Fruit fly (Drosophila melanogaster) whole organism, embryonic: ENCODE measurements around the gene Pcmt.
A peak's percentile ranks its signal among the peaks of the same experiment; 100 is the strongest.

Experiments
- Atf3 ChIP-seq: fragments of 200-800 bp; sonication (Bioruptor generic); optimal IDR thresholded peaks from 3 replicates; lab custom pipeline; 2016; ENCODE audit warnings: missing biosample characterization, missing genetic modification characterization
- Bteb2 ChIP-seq: fragments of 200-800 bp; sonication (Bioruptor generic); optimal IDR thresholded peaks from 2 replicates; lab custom pipeline; 2016; ENCODE audit warnings: missing biosample characterization, missing genetic modification characterization
- CG1024 ChIP-seq: fragments of 200-800 bp; sonication (Bioruptor generic); IDR thresholded peaks from 2 replicates; pipeline ENCODE4 v1.3.6; 2022; ENCODE audit warnings: missing biosample characterization, missing genetic modification characterization
- CG10959 ChIP-seq: fragments of 200-800 bp; sonication (Bioruptor generic); IDR thresholded peaks from 2 replicates; pipeline ENCODE4 v1.3.6; 2022; ENCODE audit warnings: missing biosample characterization, missing genetic modification characterization
- CG10979 ChIP-seq: fragments of 200-800 bp; sonication (Bioruptor generic); optimal IDR thresholded peaks from 2 replicates; lab custom pipeline; 2018; ENCODE audit warnings: missing biosample characterization, mild to moderate bottlenecking, missing genetic modification characterization, moderate library complexity
- CG14667 ChIP-seq: fragments of 200-800 bp; sonication (Bioruptor generic); IDR thresholded peaks from 2 replicates; pipeline ENCODE4 v1.3.6; 2022; ENCODE audit warnings: missing biosample characterization, missing genetic modification characterization
- CG15073 ChIP-seq: fragments of 200-800 bp; sonication (Bioruptor generic); optimal IDR thresholded peaks from 2 replicates; lab custom pipeline; 2016; ENCODE audit warnings: missing biosample characterization, missing genetic modification characterization
- CG15514 ChIP-seq: fragments of 200-800 bp; sonication (Bioruptor generic); optimal IDR thresholded peaks from 3 replicates; lab custom pipeline; 2017; ENCODE audit warnings: missing biosample characterization, missing genetic modification characterization, mild to moderate bottlenecking, moderate library complexity, missing genetic modification reagents
- CG17186 ChIP-seq: fragments of 200-800 bp; sonication (Bioruptor generic); optimal IDR thresholded peaks from 3 replicates; lab custom pipeline; 2017; ENCODE audit warnings: missing biosample characterization, missing genetic modification reagents, missing genetic modification characterization
- CG17568 ChIP-seq: fragments of 200-800 bp; sonication (Bioruptor generic); optimal IDR thresholded peaks from 2 replicates; lab custom pipeline; 2018; ENCODE audit warnings: missing biosample characterization, mild to moderate bottlenecking, missing genetic modification characterization, moderate library complexity
- CG18262 ChIP-seq: fragments of 200-800 bp; optimal IDR thresholded peaks from 3 replicates; lab custom pipeline; 2019; ENCODE audit warnings: missing biosample characterization, mild to moderate bottlenecking, missing genetic modification characterization, moderate library complexity
- CG2120 ChIP-seq: fragments of 200-800 bp; sonication (Bioruptor generic); optimal IDR thresholded peaks from 3 replicates; lab custom pipeline; 2016; ENCODE audit warnings: missing biosample characterization, missing genetic modification characterization
- CG2202 ChIP-seq: fragments of 200-800 bp; sonication (Bioruptor generic); optimal IDR thresholded peaks from 2 replicates; lab custom pipeline; 2018; ENCODE audit warnings: missing biosample characterization, mild to moderate bottlenecking, missing genetic modification characterization
- CG2678 ChIP-seq: fragments of 200-800 bp; sonication (Bioruptor generic); optimal IDR thresholded peaks from 3 replicates; lab custom pipeline; 2019; ENCODE audit warnings: missing biosample characterization, mild to moderate bottlenecking, missing genetic modification characterization, moderate library complexity
- CG34376 ChIP-seq: fragments of 200-800 bp; sonication (Bioruptor generic); optimal IDR thresholded peaks from 2 replicates; lab custom pipeline; 2018; ENCODE audit warnings: missing biosample characterization, mild to moderate bottlenecking, missing genetic modification characterization
- CG4707 ChIP-seq: fragments of 200-800 bp; sonication (Bioruptor generic); optimal IDR thresholded peaks from 2 replicates; lab custom pipeline; 2018; ENCODE audit warnings: missing biosample characterization, mild to moderate bottlenecking, missing genetic modification characterization, moderate library complexity
- CG4820 ChIP-seq: fragments of 200-800 bp; sonication (Bioruptor generic); optimal IDR thresholded peaks from 3 replicates; lab custom pipeline; 2016; ENCODE audit warnings: missing biosample characterization, missing genetic modification characterization
- CkIIα-i1 ChIP-seq: fragments of 200-800 bp; sonication (Bioruptor generic); IDR thresholded peaks from 2 replicates; pipeline ENCODE4 v1.3.6; 2022; ENCODE audit warnings: missing biosample characterization, missing genetic modification characterization
- Dll ChIP-seq: fragments of 200-800 bp; sonication (Bioruptor generic); IDR thresholded peaks from 4 replicates; pipeline ENCODE4 v1.3.6; 2022; ENCODE audit warnings: missing biosample characterization, missing genetic modification characterization; ENCODE audit not compliant: partially characterized antibody
- Ets65A ChIP-seq: fragments of 200-800 bp; sonication (Bioruptor generic); peaks from one replicate; lab custom pipeline; 2016; ENCODE audit warnings: missing biosample characterization, missing genetic modification characterization
- Fer1 ChIP-seq: fragments of 200-800 bp; sonication (Bioruptor generic); optimal IDR thresholded peaks from 2 replicates; lab custom pipeline; 2017; ENCODE audit warnings: missing biosample characterization, mild to moderate bottlenecking, missing genetic modification characterization
- Gug ChIP-seq: fragments of 200-800 bp; sonication (Bioruptor generic); IDR thresholded peaks from 4 replicates; pipeline ENCODE4 v1.3.6; 2022; ENCODE audit warnings: missing biosample characterization, missing genetic modification characterization
- HmgD ChIP-seq: fragments of 200-800 bp; sonication (Bioruptor generic); optimal IDR thresholded peaks from 3 replicates; lab custom pipeline; 2016; ENCODE audit warnings: missing biosample characterization, missing genetic modification characterization
- MESR4 ChIP-seq: fragments of 200-800 bp; sonication (Bioruptor generic); optimal IDR thresholded peaks from 2 replicates; lab custom pipeline; 2018; ENCODE audit warnings: missing biosample characterization, mild to moderate bottlenecking, missing genetic modification characterization, moderate library complexity
- Mad ChIP-seq: fragments of 200-800 bp; sonication (Bioruptor generic); optimal IDR thresholded peaks from 2 replicates; lab custom pipeline; 2016; ENCODE audit warnings: missing biosample characterization, missing genetic modification characterization
- Oaz ChIP-seq: fragments of 200-800 bp; sonication (Bioruptor generic); IDR thresholded peaks from 2 replicates; pipeline ENCODE4 v1.3.6; 2022; ENCODE audit warnings: missing biosample characterization, missing genetic modification characterization
- Oli ChIP-seq: fragments of 200-800 bp; sonication (Bioruptor generic); optimal IDR thresholded peaks from 2 replicates; lab custom pipeline; 2018; ENCODE audit warnings: missing biosample characterization, mild to moderate bottlenecking, missing genetic modification characterization, moderate library complexity
- Opbp ChIP-seq: fragments of 200-800 bp; sonication (Bioruptor generic); IDR thresholded peaks from 3 replicates; pipeline ENCODE4 v1.3.6; 2022; ENCODE audit warnings: missing biosample characterization, missing genetic modification characterization; ENCODE audit not compliant: partially characterized antibody
- Optix ChIP-seq: fragments of 200-800 bp; sonication (Bioruptor generic); IDR thresholded peaks from 3 replicates; pipeline ENCODE4 v1.3.6; 2022; ENCODE audit warnings: missing biosample characterization, missing genetic modification characterization
- Sox102F ChIP-seq: fragments of 200-800 bp; sonication (Bioruptor generic); optimal IDR thresholded peaks from 2 replicates; lab custom pipeline; 2018; ENCODE audit warnings: missing biosample characterization, mild to moderate bottlenecking, missing genetic modification characterization, moderate library complexity
- chn ChIP-seq: fragments of 200-800 bp; sonication (Bioruptor generic); optimal IDR thresholded peaks from 2 replicates; lab custom pipeline; 2016; ENCODE audit warnings: missing biosample characterization, missing genetic modification characterization
- crc ChIP-seq: fragments of 200-800 bp; sonication (Bioruptor generic); optimal IDR thresholded peaks from 2 replicates; lab custom pipeline; 2016; ENCODE audit warnings: missing biosample characterization, missing genetic modification characterization
- cwo ChIP-seq: fragments of 200-800 bp; sonication (Bioruptor generic); optimal IDR thresholded peaks from 3 replicates; lab custom pipeline; 2017; ENCODE audit warnings: missing biosample characterization, missing genetic modification characterization, mild to moderate bottlenecking, moderate library complexity, missing genetic modification reagents
- en ChIP-seq: fragments of 200-800 bp; sonication (Bioruptor generic); optimal IDR thresholded peaks from 2 replicates; lab custom pipeline; 2016; ENCODE audit warnings: missing biosample characterization, missing genetic modification characterization
- exex ChIP-seq: fragments of 200-800 bp; sonication (Bioruptor generic); optimal IDR thresholded peaks from 4 replicates; lab custom pipeline; 2018; ENCODE audit warnings: missing biosample characterization, mild to moderate bottlenecking, missing genetic modification characterization, moderate library complexity
- fru ChIP-seq: fragments of >200 bp; optimal IDR thresholded peaks from 2 replicates; lab custom pipeline; 2017
- gce ChIP-seq: fragments of 200-800 bp; sonication (Bioruptor generic); IDR thresholded peaks from 3 replicates; pipeline ENCODE4 v1.3.6; 2022; ENCODE audit warnings: missing biosample characterization, missing genetic modification characterization
- gsb ChIP-seq: fragments of 200-800 bp; sonication (Bioruptor generic); IDR thresholded peaks from 2 replicates; pipeline ENCODE4 v1.3.6; 2022; ENCODE audit warnings: missing biosample characterization, missing genetic modification characterization
- hb ChIP-seq: fragments of 200-800 bp; sonication (Bioruptor generic); IDR thresholded peaks from 3 replicates; pipeline ENCODE4 v1.3.6; 2022; ENCODE audit warnings: missing biosample characterization, missing genetic modification characterization; ENCODE audit not compliant: partially characterized antibody
- hth ChIP-seq: fragments of >200 bp; optimal IDR thresholded peaks from 2 replicates; lab custom pipeline; 2017; ENCODE audit warnings: inconsistent platforms
- kah ChIP-seq: fragments of 200-800 bp; sonication (Bioruptor generic); optimal IDR thresholded peaks from 2 replicates; lab custom pipeline; 2018; ENCODE audit warnings: missing biosample characterization, mild to moderate bottlenecking, missing genetic modification characterization
- ken ChIP-seq: fragments of 200-800 bp; sonication (Bioruptor generic); IDR thresholded peaks from 3 replicates; pipeline ENCODE4 v1.3.6; 2022; ENCODE audit warnings: missing biosample characterization, missing genetic modification characterization
- lilli ChIP-seq: fragments of 200-800 bp; sonication (Bioruptor generic); optimal IDR thresholded peaks from 3 replicates; lab custom pipeline; 2016; ENCODE audit warnings: missing biosample characterization, missing genetic modification characterization
- lola ChIP-seq, 3 experiments: fragments of >200 bp in 2 of 3; fragments of 200-800 bp in 1 of 3; sonication (Bioruptor generic) in 1 of 3; optimal IDR thresholded peaks; 2 replicates each; lab custom pipeline; 2017 to 2019; ENCODE audit warnings: missing biosample characterization in 3 of 3, missing genetic modification characterization in 3 of 3, mild to moderate bottlenecking in 1 of 3, moderate library complexity in 1 of 3
- mld ChIP-seq: fragments of 200-800 bp; sonication (Bioruptor generic); IDR thresholded peaks from 3 replicates; pipeline ENCODE4 v1.3.6; 2022; ENCODE audit warnings: missing biosample characterization, missing genetic modification characterization; ENCODE audit not compliant: partially characterized antibody
- odd ChIP-seq: fragments of 200-800 bp; sonication (Bioruptor generic); optimal IDR thresholded peaks from 2 replicates; lab custom pipeline; 2017; ENCODE audit warnings: missing biosample characterization, mild to moderate bottlenecking, missing genetic modification characterization
- org-1 ChIP-seq: fragments of 200-800 bp; sonication (Bioruptor generic); optimal IDR thresholded peaks from 2 replicates; lab custom pipeline; 2017; ENCODE audit warnings: missing biosample characterization, missing genetic modification characterization
- so ChIP-seq: fragments of 200-800 bp; sonication (Bioruptor generic); IDR thresholded peaks from 3 replicates; pipeline ENCODE4 v1.3.6; 2022; ENCODE audit warnings: missing biosample characterization, missing genetic modification characterization
- tgo ChIP-seq: fragments of 200-800 bp; sonication (Bioruptor generic); IDR thresholded peaks from 3 replicates; pipeline ENCODE4 v1.3.6; 2022; ENCODE audit warnings: missing biosample characterization, missing genetic modification characterization
- wek ChIP-seq: fragments of 200-800 bp; sonication (Bioruptor generic); optimal IDR thresholded peaks from 3 replicates; lab custom pipeline; 2018; ENCODE audit warnings: missing biosample characterization, mild to moderate bottlenecking, missing genetic modification characterization, moderate library complexity
- zfh1 ChIP-seq: fragments of 200-800 bp; sonication (Bioruptor generic); IDR thresholded peaks from 3 replicates; pipeline ENCODE4 v1.3.6; 2022; ENCODE audit warnings: missing biosample characterization, missing genetic modification characterization

The Pcmt gene

DNA sequence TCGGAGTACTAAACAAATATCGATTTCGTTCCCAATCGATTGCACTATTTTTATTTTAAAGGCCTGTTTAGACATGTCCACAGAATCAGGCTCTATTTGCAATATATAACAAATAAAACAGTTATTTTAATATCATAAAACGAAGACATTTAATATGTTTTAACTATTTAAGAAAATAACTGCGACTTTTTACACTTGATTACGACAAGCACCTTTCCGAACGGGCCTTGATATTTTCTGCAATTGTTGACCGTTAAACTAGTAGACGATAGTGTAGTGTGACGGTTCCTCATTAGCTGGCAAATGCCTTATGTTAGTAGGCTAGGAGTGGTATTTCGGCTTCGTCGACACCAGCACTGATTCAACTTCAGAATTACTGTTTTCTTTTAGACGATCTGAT, 14.5 kb upstream of the Pcmt start, which contains the start of the genes CG2931 and Rheb (continued):
- TF ChIP-seq Oli (tag; lab: Kevin White, UChicago) (peak; percentile 19), fru (lab: Kevin White, UChicago) (no peak), Bteb2 (peak; percentile 51), CG10959 (GFP tag; lab: Robert Waterston, UW) (no peak), CG14667 (GFP tag; lab: Robert Waterston, UW) (peak; percentile 56), CG1024 (GFP tag; lab: Robert Waterston, UW) (peak; percentile 82), exex (tag; lab: Kevin White, UChicago) (peak; percentile 19), CG10979 (tag; lab: Kevin White, UChicago) (peak; percentile 58), cwo (no peak), Fer1 (GFP tag; lab: Kevin White, UChicago) (no peak), CG2120 (GFP tag; lab: Kevin White, UChicago) (peak; percentile 83), tgo (GFP tag; lab: Robert Waterston, UW) (peak; percentile 67), wek (GFP tag; lab: Kevin White, UChicago) (no peak), Atf3 (GFP tag; lab: Kevin White, UChicago) (no peak), gsb (no peak), gce (GFP tag; lab: Robert Waterston, UW) (no peak), CkIIα-i1 (no peak), CG15073 (GFP tag; lab: Kevin White, UChicago) (no peak), chn (GFP tag; lab: Kevin White, UChicago) (peak; percentile 61), en (GFP tag; lab: Kevin White, UChicago) (peak; percentile 2), org-1 (GFP tag; lab: Kevin White, UChicago) (no peak), CG2202 (tag; lab: Kevin White, UChicago) (no peak), lilli (GFP tag; lab: Kevin White, UChicago) (peak; percentile 87), CG34376 (no peak), Opbp (GFP tag; lab: Robert Waterston, UW) (peak; percentile 44; the same call in 1 of the 3 replicates), CG17568 (GFP tag; lab: Kevin White, UChicago) (no peak), ken (GFP tag; lab: Robert Waterston, UW) (peak; percentile 66), Oaz (GFP tag; lab: Robert Waterston, UW) (peak; percentile 49; the same call in 1 of the 2 replicates), zfh1 (peak; percentile 66; the same call in 2 of the 3 replicates), odd (GFP tag; lab: Kevin White, UChicago) (no peak), HmgD (GFP tag; lab: Kevin White, UChicago) (no peak), Mad (GFP tag; lab: Kevin White, UChicago) (peak; percentile 44), Dll (GFP tag; lab: Robert Waterston, UW) (peak; percentile 88), lola (GFP tag; optimal IDR thresholded peaks at IDR 0.05; lab: Kevin White, UChicago) (peak in 1 of 3 experiments; percentile 49), CG17186 (peak; percentile 69), kah (GFP tag; lab: Kevin White, UChicago) (no peak), CG18262 (tag; lab: Kevin White, UChicago) (peak; percentile 57), MESR4 (GFP tag; lab: Kevin White, UChicago) (peak; percentile 41), CG2678 (peak; percentile 65), hth (no peak), CG4820 (GFP tag; lab: Kevin White, UChicago) (peak; percentile 61), Gug (GFP tag; lab: Robert Waterston, UW) (no peak; the same call in 3 of the 4 replicates), hb (GFP tag; lab: Robert Waterston, UW) (peak; percentile 59; the same call in 2 of the 3 replicates), so (GFP tag; lab: Robert Waterston, UW) (no peak), crc (GFP tag; lab: Kevin White, UChicago) (no peak), CG15514 (GFP tag; lab: Kevin White, UChicago) (peak; percentile 81), Ets65A (GFP tag; lab: Kevin White, UChicago) (peak; percentile 94), Sox102F (GFP tag; lab: Kevin White, UChicago) (no peak), CG4707 (GFP tag; lab: Kevin White, UChicago) (no peak), Optix (GFP tag; lab: Robert Waterston, UW) (peak; percentile 39; the same call in 1 of the 3 replicates), mld (no peak)
